Worm (Caenorhabditis elegans): Measurements from ENCODE around the gene twk-34.

Gene twk-34

DNA sequence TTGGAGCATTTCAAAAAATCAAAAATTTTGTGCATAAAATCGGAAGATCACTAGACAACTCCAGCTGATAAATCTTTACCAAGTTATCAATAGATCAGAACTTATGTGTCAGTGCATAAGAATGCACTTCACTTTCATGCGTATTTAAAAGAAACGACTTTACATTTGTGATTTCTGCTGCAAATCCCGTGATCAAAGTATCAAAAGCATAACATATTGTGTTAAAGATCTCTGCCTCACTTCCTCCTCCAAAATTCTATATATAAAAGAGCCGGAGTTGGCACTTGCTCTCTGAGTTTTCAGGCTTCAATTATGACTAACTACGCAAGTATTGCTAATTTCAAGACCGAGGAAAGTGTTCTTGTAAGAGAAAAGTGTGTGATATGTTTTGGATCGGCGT lies 11.1 kb upstream of the twk-34 start, which contains the start of gene nhr-198:
Gene nhr-198, plus strand, starts transcription at position 313 of the 400 bp plus-strand sequence.
- TF ChIP-seq nhr-67 (tag; optimal IDR thresholded peaks at IDR 0.05) (no peak), egl-27 (tag; optimal IDR thresholded peaks at IDR 0.05) (no peak), elt-1 (tag; optimal IDR thresholded peaks at IDR 0.05) (no peak), mml-1 (tag; optimal IDR thresholded peaks at IDR 0.05) (no peak), ceh-9 (tag; optimal IDR thresholded peaks at IDR 0.05) (no peak), snpc-4 (tag; optimal IDR thresholded peaks at IDR 0.05) (no peak), sea-2 (GFP tag; optimal IDR thresholded peaks at IDR 0.05) (no peak), nhr-77 (tag; optimal IDR thresholded peaks at IDR 0.05) (no peak), fkh-2 (tag; optimal IDR thresholded peaks at IDR 0.05) (no peak)

DNA sequence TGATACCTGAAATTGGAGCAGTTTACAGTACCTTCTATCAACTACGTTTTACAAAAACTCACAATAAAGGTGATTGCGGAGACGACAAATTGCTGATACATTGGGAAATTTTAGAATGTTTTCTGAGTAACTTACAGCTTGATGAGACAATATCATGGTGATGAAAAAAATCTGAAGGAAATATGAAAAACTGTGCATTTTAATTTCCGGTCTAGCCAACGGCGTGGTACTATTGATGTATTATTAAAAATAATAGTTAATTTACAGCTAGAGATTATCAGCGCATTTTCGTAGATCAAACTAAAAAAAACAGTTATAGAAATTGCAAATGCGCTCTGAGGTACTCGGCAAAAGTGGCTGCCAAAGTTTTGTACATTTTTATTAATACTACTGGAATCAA lies 6.7 kb upstream of the twk-34 start, which contains the start of gene srx-29:
Gene srx-29, minus strand, starts transcription at position 101 of the 400 bp plus-strand sequence.
- TF ChIP-seq tbx-2 (tag; optimal IDR thresholded peaks at IDR 0.05), result no peak
- no peak for TF ChIP-seq unc-62 (GFP tag; optimal IDR thresholded peaks at IDR 0.05)
- TF ChIP-seq elt-1 (tag; optimal IDR thresholded peaks at IDR 0.05), result no peak
- no peak for TF ChIP-seq egl-27 (tag; optimal IDR thresholded peaks at IDR 0.05)
- no peak for TF ChIP-seq ztf-4 (tag; optimal IDR thresholded peaks at IDR 0.05)
- no peak for TF ChIP-seq lin-15B (tag; optimal IDR thresholded peaks at IDR 0.05)
- no peak for TF ChIP-seq zag-1 (tag; optimal IDR thresholded peaks at IDR 0.05)
- TF ChIP-seq hmg-11 (tag; optimal IDR thresholded peaks at IDR 0.05), result no peak
- TF ChIP-seq lin-39 (tag; optimal IDR thresholded peaks at IDR 0.05), result no peak
- TF ChIP-seq elt-2 (tag; optimal IDR thresholded peaks at IDR 0.05), result no peak
- TF ChIP-seq nhr-77 (tag; optimal IDR thresholded peaks at IDR 0.05), result no peak
- no peak for TF ChIP-seq R02D3.7 (tag; optimal IDR thresholded peaks at IDR 0.05)
- TF ChIP-seq unc-39 (tag; optimal IDR thresholded peaks at IDR 0.05), result no peak
- no peak for TF ChIP-seq nhr-12 (tag; optimal IDR thresholded peaks at IDR 0.05)
- no peak for TF ChIP-seq nhr-237 (tag; optimal IDR thresholded peaks at IDR 0.05)
- TF ChIP-seq nhr-43 (tag; optimal IDR thresholded peaks at IDR 0.05; ENCODE audit: poor library complexity, severe bottlenecking), result no peak
- no peak for TF ChIP-seq ZK546.5 (tag; optimal IDR thresholded peaks at IDR 0.05)
- no peak for TF ChIP-seq ceh-9 (tag; optimal IDR thresholded peaks at IDR 0.05)
- no peak for TF ChIP-seq nhr-28 (tag; optimal IDR thresholded peaks at IDR 0.05)
- TF ChIP-seq aly-2 (tag; optimal IDR thresholded peaks at IDR 0.05), result no peak

DNA sequence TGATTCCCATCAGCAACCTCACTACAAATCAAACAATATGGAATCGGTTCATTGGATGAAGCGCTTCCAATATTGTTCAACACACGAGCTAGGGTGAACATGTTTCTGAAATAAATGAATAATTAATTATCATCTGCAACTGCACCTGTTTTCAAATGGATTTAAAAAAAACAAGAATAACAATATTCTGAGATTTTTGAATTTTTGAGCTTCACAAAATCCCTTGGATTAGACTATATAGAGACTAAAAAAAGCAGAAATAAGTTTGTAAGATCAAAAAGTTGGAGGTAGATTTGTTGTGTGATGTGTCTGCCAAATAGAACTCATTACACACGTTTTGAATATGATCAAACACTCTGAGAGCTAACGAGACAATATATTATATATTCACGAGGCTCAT lies 5.0 kb upstream of the twk-34 start, which contains the start of gene nhr-199:
Gene nhr-199, minus strand, starts transcription at position 101 of the 400 bp plus-strand sequence.
- TF ChIP-seq sea-2 (GFP tag; optimal IDR thresholded peaks at IDR 0.05), result no peak
- TF ChIP-seq aly-2 (tag; optimal IDR thresholded peaks at IDR 0.05), result no peak
- TF ChIP-seq nhr-25 (tag; optimal IDR thresholded peaks at IDR 0.05), result no peak
- TF ChIP-seq lin-15B (tag; optimal IDR thresholded peaks at IDR 0.05), result no peak
- TF ChIP-seq snpc-4 (tag; optimal IDR thresholded peaks at IDR 0.05), result no peak
- TF ChIP-seq pqm-1 (tag; optimal IDR thresholded peaks at IDR 0.05), result no peak
- TF ChIP-seq skn-1 (tag; optimal IDR thresholded peaks at IDR 0.05), result no peak
- no peak for TF ChIP-seq egl-5 (tag; optimal IDR thresholded peaks at IDR 0.05)
- no peak for TF ChIP-seq nhr-12 (tag; optimal IDR thresholded peaks at IDR 0.05)
- no peak for TF ChIP-seq fkh-2 (tag; optimal IDR thresholded peaks at IDR 0.05)
- TF ChIP-seq ztf-4 (tag; optimal IDR thresholded peaks at IDR 0.05), result no peak
- TF ChIP-seq nhr-43 (tag; optimal IDR thresholded peaks at IDR 0.05; ENCODE audit: poor library complexity, severe bottlenecking), result no peak
- no peak for TF ChIP-seq unc-39 (tag; optimal IDR thresholded peaks at IDR 0.05)
- TF ChIP-seq ceh-82 (tag; optimal IDR thresholded peaks at IDR 0.05), result no peak
- TF ChIP-seq zag-1 (tag; optimal IDR thresholded peaks at IDR 0.05), result no peak
- TF ChIP-seq elt-3 (tag; optimal IDR thresholded peaks at IDR 0.05), result no peak
- no peak for TF ChIP-seq ama-1 (optimal IDR thresholded peaks at IDR 0.05)
- no peak for TF ChIP-seq nfya-1 (tag; optimal IDR thresholded peaks at IDR 0.05; ENCODE audit: insufficient read depth)
- TF ChIP-seq tbx-2 (tag; optimal IDR thresholded peaks at IDR 0.05), result no peak

DNA sequence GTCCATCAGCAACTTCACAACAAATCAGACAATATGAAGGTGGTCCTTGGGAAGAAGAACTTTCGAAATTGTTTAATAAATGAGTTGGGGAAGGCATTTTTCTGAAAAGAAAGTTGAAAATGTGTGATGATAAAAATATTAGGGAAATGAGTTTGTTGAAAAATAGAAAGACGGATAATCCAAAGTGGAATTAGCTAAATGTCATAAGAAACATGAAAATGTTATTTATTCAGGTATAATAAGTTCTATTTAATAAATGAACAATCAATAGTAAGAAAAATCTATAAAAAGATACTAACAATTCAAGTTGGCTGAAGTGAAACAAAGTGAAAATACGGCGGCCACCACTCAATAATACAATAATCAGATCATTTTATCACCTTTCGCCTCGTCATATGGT lies 2.5 kb upstream of the twk-34 start, which contains the start of gene nhr-53:
Gene nhr-53, minus strand, starts transcription at position 101 of the 400 bp plus-strand sequence.
- TF ChIP-seq elt-2 (tag; optimal IDR thresholded peaks at IDR 0.05) (no peak), egl-5 (tag; optimal IDR thresholded peaks at IDR 0.05) (no peak), unc-62 (GFP tag; optimal IDR thresholded peaks at IDR 0.05) (no peak), nhr-76 (tag; optimal IDR thresholded peaks at IDR 0.05) (no peak), pha-4 (tag; optimal IDR thresholded peaks at IDR 0.05) (no peak), ztf-4 (tag; optimal IDR thresholded peaks at IDR 0.05) (no peak)

All from whole organism, L3 larva.